Worm (Caenorhabditis elegans) whole organism, L4 larva: Measurements from ENCODE around the gene sipa-1.

ENCODE experiments used
- D1046.2 ChIP-seq: fragments of 200-800 bp; sonication (Bioruptor generic); IDR thresholded peaks from 2 replicates; pipeline ENCODE4 v1.3.6; 2022; ENCODE audit warnings: missing genetic modification characterization, missing compliant biosample characterization
- F10B5.3 ChIP-seq: sonication (generic microtip); optimal IDR thresholded peaks from 2 replicates; lab custom pipeline; 2016; ENCODE audit warnings: mild to moderate bottlenecking, missing genetic modification characterization, missing compliant biosample characterization
- F26F4.8 ChIP-seq: fragments of 200-800 bp; sonication (Bioruptor generic); conservative IDR thresholded peaks from 2 replicates; pipeline ENCODE4 v1.3.6; 2022; ENCODE audit warnings: missing genetic modification characterization, missing compliant biosample characterization
- F44E2.7 ChIP-seq: fragments of 200-800 bp; sonication (Bioruptor generic); IDR thresholded peaks from 2 replicates; pipeline ENCODE4 v2.1.2; 2022; ENCODE audit warnings: missing genetic modification characterization, missing compliant biosample characterization
- F49E8.2 ChIP-seq: sonication (generic microtip); optimal IDR thresholded peaks from 2 replicates; lab custom pipeline; 2016; ENCODE audit warnings: missing compliant biosample characterization, mild to moderate bottlenecking, missing genetic modification characterization, borderline replicate concordance
- Y5F2A.4 ChIP-seq: fragments of 200-800 bp; sonication (Bioruptor generic); optimal IDR thresholded peaks from 2 replicates; lab custom pipeline; 2018; ENCODE audit warnings: mild to moderate bottlenecking, missing genetic modification characterization, missing compliant biosample characterization
- attf-4 ChIP-seq: sonication (generic microtip); optimal IDR thresholded peaks from 3 replicates; lab custom pipeline; 2017; ENCODE audit warnings: missing biosample characterization, missing genetic modification characterization
- ceh-28 ChIP-seq: fragments of 150-350 bp; optimal IDR thresholded peaks from 2 replicates; lab custom pipeline; 2014; ENCODE audit warnings: missing biosample characterization, missing genetic modification reagents, missing genetic modification characterization
- ctbp-1 ChIP-seq: fragments of 200-800 bp; sonication (Bioruptor generic); IDR thresholded peaks from 2 replicates; pipeline ENCODE4 v1.3.6; 2022; ENCODE audit warnings: missing genetic modification reagents, missing genetic modification characterization, missing compliant biosample characterization
- daf-16 ChIP-seq, 3 experiments: sonication (generic microtip); optimal IDR thresholded peaks; 2 replicates each; lab custom pipeline; 2016 to 2017; ENCODE audit warnings: missing genetic modification characterization in 3 of 3, missing genetic modification reagents in 3 of 3, mild to moderate bottlenecking in 2 of 3, missing compliant biosample characterization in 2 of 3, missing biosample characterization in 1 of 3, moderate library complexity in 1 of 3
- dmd-8 ChIP-seq: fragments of 200-800 bp; sonication (Bioruptor generic); IDR thresholded peaks from 2 replicates; pipeline ENCODE4 v1.3.6; 2022; ENCODE audit warnings: missing genetic modification characterization, missing compliant biosample characterization
- dmd-9 ChIP-seq: fragments of 200-800 bp; sonication (Bioruptor generic); IDR thresholded peaks from 2 replicates; pipeline ENCODE4 v1.3.6; 2022; ENCODE audit warnings: missing genetic modification reagents, missing genetic modification characterization, missing compliant biosample characterization
- duxl-1 ChIP-seq: sonication (generic microtip); optimal IDR thresholded peaks from 2 replicates; lab custom pipeline; 2016; ENCODE audit warnings: mild to moderate bottlenecking, missing genetic modification characterization, moderate library complexity, missing compliant biosample characterization; ENCODE audit not compliant: poor library complexity
- egl-43 ChIP-seq: fragments of 200-800 bp; sonication (Bioruptor generic); IDR thresholded peaks from 2 replicates; pipeline ENCODE4 v1.3.6; 2022; ENCODE audit warnings: missing genetic modification reagents, missing genetic modification characterization, missing compliant biosample characterization
- gei-8 ChIP-seq: fragments of 200-800 bp; sonication (Bioruptor generic); optimal IDR thresholded peaks from 2 replicates; lab custom pipeline; 2018; ENCODE audit warnings: mild to moderate bottlenecking, missing genetic modification characterization, missing compliant biosample characterization
- hif-1 ChIP-seq, 2 experiments: sonication (generic microtip); optimal IDR thresholded peaks; 2 replicates each; lab custom pipeline; 2016 to 2017; ENCODE audit warnings: missing compliant biosample characterization in 2 of 2, missing genetic modification characterization in 2 of 2, missing genetic modification reagents in 2 of 2, missing genotype in 2 of 2, mild to moderate bottlenecking in 1 of 2
- hlh-11 ChIP-seq: fragments of 200-800 bp; sonication (Bioruptor generic); optimal IDR thresholded peaks from 2 replicates; lab custom pipeline; 2018; ENCODE audit warnings: mild to moderate bottlenecking, missing genetic modification characterization, missing compliant biosample characterization
- hlh-30 ChIP-seq: sonication (generic microtip); optimal IDR thresholded peaks from 2 replicates; lab custom pipeline; 2017; ENCODE audit warnings: antibody characterized with exemption, mild to moderate bottlenecking, missing genetic modification characterization, missing compliant biosample characterization; ENCODE audit not compliant: insufficient read depth
- lin-13 ChIP-seq: fragments of 150-350 bp; optimal IDR thresholded peaks from 2 replicates; lab custom pipeline; 2014; ENCODE audit warnings: missing biosample characterization, missing genetic modification reagents, missing genetic modification characterization
- lsy-2 ChIP-seq, 2 experiments: fragments of 150-350 bp in 1 of 2; sonication (generic microtip) in 1 of 2; optimal IDR thresholded peaks; 2 replicates each; lab custom pipeline; 2014 to 2017; ENCODE audit warnings: missing biosample characterization in 2 of 2, missing genetic modification characterization in 2 of 2
- mdl-1 ChIP-seq, 2 experiments: fragments of 150-350 bp in 1 of 2; sonication (generic microtip) in 1 of 2; optimal IDR thresholded peaks; 2 replicates each; lab custom pipeline; 2014 to 2017; ENCODE audit warnings: missing biosample characterization in 2 of 2, missing genetic modification characterization in 2 of 2
- mxl-2 ChIP-seq: fragments of 200-800 bp; sonication (Bioruptor generic); conservative IDR thresholded peaks from 2 replicates; pipeline ENCODE4 v1.3.6; 2022; ENCODE audit warnings: missing genetic modification reagents, missing genetic modification characterization, missing compliant biosample characterization
- nhr-102 ChIP-seq: sonication (generic microtip); optimal IDR thresholded peaks from 2 replicates; lab custom pipeline; 2016; ENCODE audit warnings: mild to moderate bottlenecking, missing genetic modification characterization, moderate library complexity, missing compliant biosample characterization
- nhr-11 ChIP-seq: fragments of 150-350 bp; optimal IDR thresholded peaks from 2 replicates; lab custom pipeline; 2014; ENCODE audit warnings: missing biosample characterization, missing genetic modification characterization
- nhr-25 ChIP-seq: sonication (generic microtip); optimal IDR thresholded peaks from 2 replicates; lab custom pipeline; 2017; ENCODE audit warnings: missing genetic modification characterization, mild to moderate bottlenecking, missing compliant biosample characterization, antibody characterized with exemption, moderate library complexity, borderline replicate concordance; ENCODE audit not compliant: insufficient read depth
- nhr-41 ChIP-seq: fragments of 200-800 bp; sonication (Bioruptor generic); IDR thresholded peaks from 2 replicates; pipeline ENCODE4 v1.3.6; 2022; ENCODE audit warnings: missing genetic modification reagents, missing genetic modification characterization, missing compliant biosample characterization
- nhr-42 ChIP-seq: fragments of 200-800 bp; sonication (Bioruptor generic); IDR thresholded peaks from 2 replicates; pipeline ENCODE4 v1.3.6; 2022; ENCODE audit warnings: missing genetic modification characterization, missing compliant biosample characterization
- nhr-48 ChIP-seq: sonication (generic microtip); optimal IDR thresholded peaks from 2 replicates; lab custom pipeline; 2016; ENCODE audit warnings: mild to moderate bottlenecking, missing genetic modification characterization, missing compliant biosample characterization
- pha-4 ChIP-seq, 2 experiments: fragments of 150-350 bp in 1 of 2; fragments of 200-800 bp in 1 of 2; sonication (Bioruptor generic) in 1 of 2; IDR thresholded peaks in 1 of 2; optimal IDR thresholded peaks in 1 of 2; 2 replicates each; pipeline versions ENCODE4 v1.3.6 to Lab custom; 2014 to 2022; ENCODE audit warnings: missing genetic modification characterization in 2 of 2, missing genetic modification reagents in 2 of 2, missing biosample characterization in 1 of 2, missing compliant biosample characterization in 1 of 2
- php-3 ChIP-seq: fragments of 200-800 bp; sonication (Bioruptor generic); IDR thresholded peaks from 2 replicates; pipeline ENCODE4 v1.3.6; 2022; ENCODE audit warnings: missing genetic modification reagents, missing genetic modification characterization, missing compliant biosample characterization
- pqm-1 ChIP-seq: sonication (generic microtip); optimal IDR thresholded peaks from 2 replicates; lab custom pipeline; 2017; ENCODE audit warnings: missing biosample characterization, missing genetic modification characterization
- rbr-2 ChIP-seq: sonication (generic microtip); optimal IDR thresholded peaks from 2 replicates; lab custom pipeline; 2016; ENCODE audit warnings: missing genotype, missing genetic modification characterization, missing compliant biosample characterization
- saeg-2 ChIP-seq: fragments of 200-800 bp; sonication (Bioruptor generic); IDR thresholded peaks from 2 replicates; pipeline ENCODE4 v1.3.6; 2022; ENCODE audit warnings: missing genetic modification reagents, missing genetic modification characterization, missing compliant biosample characterization
- snpc-1.2 ChIP-seq: fragments of 200-800 bp; sonication (Bioruptor generic); IDR thresholded peaks from 2 replicates; pipeline ENCODE4 v1.3.6; 2022; ENCODE audit warnings: missing genetic modification reagents, missing genetic modification characterization, missing compliant biosample characterization
- tag-97 ChIP-seq: fragments of 200-800 bp; sonication (Bioruptor generic); IDR thresholded peaks from 2 replicates; pipeline ENCODE4 v1.3.6; 2022; ENCODE audit warnings: missing genetic modification characterization, missing compliant biosample characterization
- tra-1 ChIP-seq: fragments of 200-800 bp; sonication (Bioruptor generic); IDR thresholded peaks from 2 replicates; pipeline ENCODE4 v1.3.6; 2022; ENCODE audit warnings: missing genetic modification reagents, missing genetic modification characterization, missing compliant biosample characterization
- unc-130 ChIP-seq: sonication (generic microtip); optimal IDR thresholded peaks from 2 replicates; lab custom pipeline; 2016; ENCODE audit warnings: missing genetic modification reagents, missing genetic modification characterization, missing compliant biosample characterization
- unc-39 ChIP-seq: sonication (generic microtip); optimal IDR thresholded peaks from 2 replicates; lab custom pipeline; 2017; ENCODE audit warnings: missing biosample characterization, missing genetic modification characterization
- unc-62 ChIP-seq, 3 experiments: fragments of 150-350 bp in 1 of 3; sonication (generic microtip); optimal IDR thresholded peaks in 2 of 3; peaks in 1 of 3; 1 replicate in 1 of 3; 2 replicates in 2 of 3; lab custom pipeline; 2014 to 2017; ENCODE audit warnings: missing biosample characterization in 3 of 3, missing genetic modification characterization in 3 of 3, missing genetic modification reagents in 3 of 3, missing genotype in 1 of 3
- zag-1 ChIP-seq: fragments of 150-350 bp; optimal IDR thresholded peaks from 2 replicates; lab custom pipeline; 2014; ENCODE audit warnings: missing biosample characterization, missing genetic modification characterization
- zfp-3 ChIP-seq: fragments of 200-800 bp; sonication (Bioruptor generic); conservative IDR thresholded peaks from 2 replicates; pipeline ENCODE4 v1.3.6; 2022; ENCODE audit warnings: missing genetic modification reagents, missing genetic modification characterization, missing compliant biosample characterization
- zip-11 ChIP-seq: fragments of 200-800 bp; sonication (Bioruptor generic); IDR thresholded peaks from 2 replicates; pipeline ENCODE4 v1.3.6; 2022; ENCODE audit warnings: missing genetic modification characterization, missing compliant biosample characterization
- ztf-7 ChIP-seq: fragments of 150-350 bp; optimal IDR thresholded peaks from 2 replicates; lab custom pipeline; 2014; ENCODE audit warnings: missing biosample characterization, missing genetic modification characterization

sipa-1 gene

DNA sequence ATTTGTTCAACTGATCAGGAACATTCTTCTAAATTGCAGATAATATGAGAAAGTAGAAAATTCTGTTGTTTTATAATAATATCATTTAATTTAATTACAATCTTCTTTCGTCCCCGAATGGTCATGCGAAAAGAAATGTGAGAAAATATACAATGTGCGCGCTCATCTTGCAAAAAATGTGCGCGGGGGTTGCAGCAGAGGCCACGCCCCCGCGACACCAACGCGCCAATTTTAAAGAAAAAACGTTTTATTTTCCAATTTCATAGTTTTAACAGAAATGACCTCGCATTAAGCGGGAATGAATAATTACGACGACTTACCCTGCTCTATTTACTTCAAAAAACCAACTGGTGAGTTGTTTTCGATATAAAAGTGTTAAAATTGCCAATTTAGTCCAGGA is 26.6 kb downstream of the sipa-1 start, which contains the start of gene sas-5 (continued):
- TF ChIP-seq daf-16 (GFP tag; optimal IDR thresholded peaks at IDR 0.05; lab: Kevin White, UChicago) = peak in 1 of 2 experiments; percentile 43
- peak; percentile 45 for TF ChIP-seq daf-16 (tag; optimal IDR thresholded peaks at IDR 0.05; lab: Kevin White, UChicago)
- TF ChIP-seq snpc-1.2 (GFP tag; lab: Robert Waterston, UW) = peak; percentile 37; the same call in 1 of the 2 replicates
- TF ChIP-seq F44E2.7 (GFP tag; lab: Robert Waterston, UW) = no peak
- no peak for TF ChIP-seq pha-4 (GFP tag; IDR thresholded peaks at IDR 0.05; lab: Robert Waterston, UW)
- TF ChIP-seq pha-4 (tag; optimal IDR thresholded peaks at IDR 0.05; lab: Kevin White, UChicago) = no peak
- no peak for TF ChIP-seq zfp-3 (GFP tag; lab: Robert Waterston, UW)
- peak in 1 of 2 experiments; percentile 55 for TF ChIP-seq mdl-1 (tag; optimal IDR thresholded peaks at IDR 0.05; lab: Kevin White, UChicago)
- TF ChIP-seq nhr-41 (GFP tag; lab: Robert Waterston, UW) = no peak
- TF ChIP-seq nhr-25 = no peak
- peak in 1 of 2 experiments; percentile 54 for TF ChIP-seq hif-1 (tag; optimal IDR thresholded peaks at IDR 0.05; lab: Kevin White, UChicago)
- 0 out of 2 replicates have a peak, but pooled peaks have one; percentile 9 for TF ChIP-seq php-3 (GFP tag; lab: Robert Waterston, UW)
- TF ChIP-seq mxl-2 (GFP tag; lab: Robert Waterston, UW) = no peak
- TF ChIP-seq pqm-1 (tag; lab: Kevin White, UChicago) = no peak
- TF ChIP-seq dmd-9 (GFP tag; lab: Robert Waterston, UW) = no peak
- TF ChIP-seq hlh-30 (tag; lab: Kevin White, UChicago) = peak; percentile 72
- TF ChIP-seq lin-13 (GFP tag; lab: Kevin White, UChicago) = peak; percentile 61
- TF ChIP-seq rbr-2 (tag; lab: Kevin White, UChicago) = peak; percentile 44
- TF ChIP-seq dmd-8 (GFP tag; lab: Robert Waterston, UW) = no peak
- peak; percentile 88 for TF ChIP-seq duxl-1
- no peak for TF ChIP-seq Y5F2A.4
- TF ChIP-seq unc-62 (GFP tag; optimal IDR thresholded peaks at IDR 0.05 in 1 of 2; lab: Kevin White, UChicago) = no peak
- no peak for TF ChIP-seq unc-62 (tag; optimal IDR thresholded peaks at IDR 0.05; lab: Kevin White, UChicago)
- TF ChIP-seq ctbp-1 = no peak
- no peak for TF ChIP-seq F26F4.8 (GFP tag; lab: Robert Waterston, UW)
- no peak for TF ChIP-seq attf-4 (tag; lab: Kevin White, UChicago)
- TF ChIP-seq unc-130 (GFP tag; lab: Kevin White, UChicago) = peak; percentile 82
- peak; percentile 39 for TF ChIP-seq nhr-48
- no peak for TF ChIP-seq unc-39 (tag; lab: Kevin White, UChicago)
- TF ChIP-seq zag-1 (tag; lab: Kevin White, UChicago) = no peak
- TF ChIP-seq egl-43 = peak; percentile 64; the same call in 1 of the 2 replicates
- TF ChIP-seq F49E8.2 (tag; lab: Kevin White, UChicago) = no peak
- peak; percentile 64 for TF ChIP-seq hlh-11 (tag; lab: Kevin White, UChicago)
- no peak for TF ChIP-seq saeg-2 (GFP tag; lab: Robert Waterston, UW)
- no peak for TF ChIP-seq tag-97 (GFP tag; lab: Robert Waterston, UW)
- peak; percentile 4 for TF ChIP-seq ztf-7
- TF ChIP-seq D1046.2 = no peak
- TF ChIP-seq zip-11 (GFP tag; lab: Robert Waterston, UW) = no peak
- no peak for TF ChIP-seq nhr-11
- TF ChIP-seq nhr-102 (tag; lab: Kevin White, UChicago) = peak; percentile 52
- no peak for TF ChIP-seq ceh-28 (tag; lab: Kevin White, UChicago)
- TF ChIP-seq lsy-2 (tag; optimal IDR thresholded peaks at IDR 0.05; lab: Kevin White, UChicago) = no peak
- 0 out of 2 replicates have a peak, but pooled peaks have one; percentile 11 for TF ChIP-seq nhr-42 (GFP tag; lab: Robert Waterston, UW)
- peak; percentile 22 for TF ChIP-seq F10B5.3 (tag; lab: Kevin White, UChicago)
- TF ChIP-seq gei-8 (GFP tag; lab: Kevin White, UChicago) = no peak
- 0 out of 2 replicates have a peak, but pooled peaks have one; percentile 20 for TF ChIP-seq tra-1 (GFP tag; lab: Robert Waterston, UW)
- TF ChIP-seq, all 104 proteins: peak for 29
